Worm (Caenorhabditis elegans): ENCODE measurements around the gene C23F12.3.

Gene C23F12.3

DNA sequence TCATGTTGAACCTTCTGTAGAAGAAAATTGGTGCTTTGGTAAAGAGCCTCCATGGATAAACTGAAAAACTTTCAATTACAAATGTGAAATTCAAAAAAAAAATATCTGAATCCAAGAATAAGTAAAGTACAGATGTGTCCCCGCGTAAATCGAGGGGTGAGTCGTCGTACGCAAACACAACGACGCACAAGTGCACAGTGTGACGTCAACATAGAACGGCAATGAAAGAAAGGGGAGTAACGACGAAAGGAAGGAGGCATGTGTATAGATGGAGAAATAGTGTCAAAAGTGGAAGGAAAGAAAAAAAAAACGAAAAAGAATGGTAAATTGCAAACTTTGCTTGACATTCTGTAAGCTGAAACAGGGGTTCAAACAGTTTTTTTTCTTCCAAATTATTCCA is 50.1 kb downstream of the C23F12.3 start, which contains the start of gene memb-1 (continued):
- TF ChIP-seq sem-2 (GFP tag; optimal IDR thresholded peaks at IDR 0.05) = no peak
- TF ChIP-seq flh-1 (GFP tag; optimal IDR thresholded peaks at IDR 0.05) = no peak
- no peak for TF ChIP-seq M03D4.4 (tag; optimal IDR thresholded peaks at IDR 0.05)
- no peak for TF ChIP-seq bed-3 (GFP tag; optimal IDR thresholded peaks at IDR 0.05)

Measured in whole organism, mixed stage, embryonic.